Worm (Caenorhabditis elegans): Measurements from ENCODE around the gene T27E4.7.

ce11 chrV:9056253-9056652 is 19.9 kb downstream of the T27E4.7 start, which contains the start of gene C25E10.10:
- TF ChIP-seq mab-5 (tag; optimal IDR thresholded peaks at IDR 0.05): no peak
- TF ChIP-seq elt-1 (tag; optimal IDR thresholded peaks at IDR 0.05; ENCODE audit: borderline replicate concordance, insufficient read depth): no peak
- no peak for TF ChIP-seq lsy-2 (tag; optimal IDR thresholded peaks at IDR 0.05)
- no peak for TF ChIP-seq lin-32 (GFP tag; optimal IDR thresholded peaks at IDR 0.05)
- no peak for TF ChIP-seq ztf-11 (tag; optimal IDR thresholded peaks at IDR 0.05)

Measured in whole organism, mixed stage, embryonic.